Fruit fly (Drosophila melanogaster): ENCODE results near the gene Tdh.

The Tdh gene

dm6 chr3L:20508136-20508635, 41.4 kb downstream of the Tdh start (continued):
- TF ChIP-seq abd-A (tag; optimal IDR thresholded peaks at IDR 0.05) (peak; percentile 86), CG2712 (tag; optimal IDR thresholded peaks at IDR 0.05) (peak; percentile 89), Xrp1 (GFP tag; IDR thresholded peaks at IDR 0.05) (peak; percentile 94), Jarid2 (GFP tag; optimal IDR thresholded peaks at IDR 0.05) (peak; percentile 74), Gsc (GFP tag; IDR thresholded peaks at IDR 0.05) (no peak), Lpt (GFP tag; optimal IDR thresholded peaks at IDR 0.05) (no peak), Tbp (GFP tag; optimal IDR thresholded peaks at IDR 0.05) (no peak), CG14050 (GFP tag; IDR thresholded peaks at IDR 0.05) (peak; percentile 71; the same call in 2 of the 3 replicates), ato (GFP tag; IDR thresholded peaks at IDR 0.05; ENCODE audit: partially characterized antibody) (no peak), hkb (optimal IDR thresholded peaks at IDR 0.05) (no peak), hkb (GFP tag; IDR thresholded peaks at IDR 0.05) (peak; percentile 88), Oli (tag; optimal IDR thresholded peaks at IDR 0.05) (peak; percentile 92), CrebB (tag; optimal IDR thresholded peaks at IDR 0.05) (peak; percentile 91), NC2β (GFP tag; optimal IDR thresholded peaks at IDR 0.05) (peak; percentile 82), sima (GFP tag; optimal IDR thresholded peaks at IDR 0.05) (peak; percentile 48), gem (tag; optimal IDR thresholded peaks at IDR 0.05) (peak; percentile 95), salm (tag; optimal IDR thresholded peaks at IDR 0.05) (peak; percentile 76), peb (GFP tag; IDR thresholded peaks at IDR 0.05) (peak; percentile 83), CG5953 (GFP tag; IDR thresholded peaks at IDR 0.05) (peak; percentile 78), mam (GFP tag; optimal IDR thresholded peaks at IDR 0.05) (peak; percentile 97), Optix (GFP tag; IDR thresholded peaks at IDR 0.05) (peak; percentile 54; the same call in 1 of the 3 replicates), lmd (GFP tag; IDR thresholded peaks at IDR 0.05) (peak; percentile 96), tio (GFP tag; optimal IDR thresholded peaks at IDR 0.05) (peak; percentile 91), knrl (GFP tag; IDR thresholded peaks at IDR 0.05; ENCODE audit: partially characterized antibody) (peak; percentile 63; the same call in 2 of the 3 replicates), CG3847 (GFP tag; IDR thresholded peaks at IDR 0.05) (peak; percentile 97), CG31224 (GFP tag; IDR thresholded peaks at IDR 0.05) (peak; percentile 92), CG6765 (GFP tag; optimal IDR thresholded peaks at IDR 0.05) (peak; percentile 92), TFAM (GFP tag; optimal IDR thresholded peaks at IDR 0.05) (peak; percentile 38), CG17802 (tag; optimal IDR thresholded peaks at IDR 0.05) (peak; percentile 64), CG12219 (GFP tag; optimal IDR thresholded peaks at IDR 0.05) (peak; percentile 83), tin (GFP tag; optimal IDR thresholded peaks at IDR 0.05) (peak; percentile 95), Camta (GFP tag; optimal IDR thresholded peaks at IDR 0.05) (peak; percentile 89), bowl (GFP tag; IDR thresholded peaks at IDR 0.05) (peak; percentile 49; the same call in 1 of the 2 replicates), CG10654 (GFP tag; optimal IDR thresholded peaks at IDR 0.05) (peak; percentile 90), her (GFP tag; optimal IDR thresholded peaks at IDR 0.05) (peak; percentile 78), gt (GFP tag; IDR thresholded peaks at IDR 0.05) (peak; percentile 73), mld (GFP tag; IDR thresholded peaks at IDR 0.05; ENCODE audit: partially characterized antibody) (no peak), Ets97D (GFP tag; optimal IDR thresholded peaks at IDR 0.05) (peak; percentile 51), CG3726 (GFP tag; IDR thresholded peaks at IDR 0.05) (no peak), CG7786 (GFP tag; optimal IDR thresholded peaks at IDR 0.05) (peak; percentile 94), HLH3B (GFP tag; IDR thresholded peaks at IDR 0.05) (peak; percentile 90; the same call in 1 of the 2 replicates), CTCF (GFP tag; optimal IDR thresholded peaks at IDR 0.05) (peak; percentile 34), Doc3 (GFP tag; IDR thresholded peaks at IDR 0.05; ENCODE audit: partially characterized antibody) (no peak), CG10147 (GFP tag; optimal IDR thresholded peaks at IDR 0.05) (peak; percentile 97), CG5180 (GFP tag; optimal IDR thresholded peaks at IDR 0.05) (peak; percentile 82), Hmx (GFP tag; optimal IDR thresholded peaks at IDR 0.05) (peak; percentile 87), Oaz (GFP tag; IDR thresholded peaks at IDR 0.05) (no peak; the same call in 1 of the 2 replicates), CG32767 (GFP tag; IDR thresholded peaks at IDR 0.05) (peak; percentile 82), gcm2 (GFP tag; optimal IDR thresholded peaks at IDR 0.05) (peak; percentile 76), sug (tag; optimal IDR thresholded peaks at IDR 0.05) (peak; percentile 92), row (GFP tag; IDR thresholded peaks at IDR 0.05) (peak; percentile 97), danr (GFP tag; IDR thresholded peaks at IDR 0.05) (peak; percentile 85)
